Worm (Caenorhabditis elegans) whole organism, L3 larva: ENCODE data around the gene qua-1.

Experiments
- R02D3.7 ChIP-seq: fragments of 150-350 bp; optimal IDR thresholded peaks from 2 replicates; lab custom pipeline; 2014; ENCODE audit warnings: missing biosample characterization, missing genetic modification characterization
- ZK546.5 ChIP-seq: sonication (generic microtip); optimal IDR thresholded peaks from 2 replicates; lab custom pipeline; 2017; ENCODE audit warnings: missing biosample characterization, missing genetic modification characterization
- aly-2 ChIP-seq: fragments of 150-350 bp; optimal IDR thresholded peaks from 2 replicates; lab custom pipeline; 2014; ENCODE audit warnings: missing biosample characterization, missing genetic modification characterization
- ama-1 ChIP-seq: fragments of 150-350 bp; optimal IDR thresholded peaks from 2 replicates; lab custom pipeline; 2018
- ceh-16 ChIP-seq: sonication (generic microtip); optimal IDR thresholded peaks from 2 replicates; lab custom pipeline; 2017; ENCODE audit warnings: missing biosample characterization, missing genetic modification characterization
- ceh-28 ChIP-seq: fragments of 150-350 bp; optimal IDR thresholded peaks from 2 replicates; lab custom pipeline; 2014; ENCODE audit warnings: missing biosample characterization, missing genetic modification reagents, missing genetic modification characterization
- ceh-82 ChIP-seq: fragments of 150-350 bp; optimal IDR thresholded peaks from 2 replicates; lab custom pipeline; 2014; ENCODE audit warnings: missing biosample characterization, missing genetic modification characterization
- egl-27 ChIP-seq: sonication (generic microtip); optimal IDR thresholded peaks from 4 replicates; lab custom pipeline; 2017; ENCODE audit warnings: missing biosample characterization, missing genetic modification reagents, missing genetic modification characterization
- elt-2 ChIP-seq: sonication (generic microtip); optimal IDR thresholded peaks from 2 replicates; lab custom pipeline; 2016; ENCODE audit warnings: missing genetic modification reagents, mild to moderate bottlenecking, missing genetic modification characterization, missing compliant biosample characterization
- elt-3 ChIP-seq, 3 experiments: fragments of 150-350 bp in 1 of 3; sonication (generic microtip) in 2 of 3; optimal IDR thresholded peaks; 2 replicates in 2 of 3; 4 replicates in 1 of 3; lab custom pipeline; 2014 to 2017; ENCODE audit warnings: missing biosample characterization in 3 of 3, missing genetic modification characterization in 3 of 3
- eor-1 ChIP-seq, 2 experiments: fragments of 150-350 bp; optimal IDR thresholded peaks; 2 replicates each; lab custom pipeline; 2014 to 2018; ENCODE audit warnings: missing biosample characterization in 2 of 2, missing genetic modification characterization in 2 of 2
- fkh-10 ChIP-seq: sonication (generic microtip); optimal IDR thresholded peaks from 2 replicates; lab custom pipeline; 2017; ENCODE audit warnings: missing biosample characterization, missing genetic modification reagents, missing genetic modification characterization
- fkh-2 ChIP-seq: fragments of 150-350 bp; optimal IDR thresholded peaks from 2 replicates; lab custom pipeline; 2014; ENCODE audit warnings: missing biosample characterization, missing genetic modification reagents, missing genetic modification characterization
- hmg-11 ChIP-seq: sonication (generic microtip); optimal IDR thresholded peaks from 2 replicates; lab custom pipeline; 2016; ENCODE audit warnings: missing genetic modification characterization, missing compliant biosample characterization
- jun-1 ChIP-seq: fragments of 150-350 bp; optimal IDR thresholded peaks from 2 replicates; lab custom pipeline; 2014; ENCODE audit warnings: missing biosample characterization, missing genetic modification reagents, missing genetic modification characterization
- lin-15B ChIP-seq: fragments of 150-350 bp; optimal IDR thresholded peaks from 2 replicates; lab custom pipeline; 2014; ENCODE audit warnings: missing biosample characterization, missing genetic modification characterization
- lin-39 ChIP-seq: fragments of 150-350 bp; optimal IDR thresholded peaks from 2 replicates; lab custom pipeline; 2018; ENCODE audit warnings: missing biosample characterization, missing genetic modification reagents, missing genetic modification characterization
- lsy-12 ChIP-seq: sonication (generic microtip); optimal IDR thresholded peaks from 2 replicates; lab custom pipeline; 2016; ENCODE audit warnings: mild to moderate bottlenecking, missing genetic modification characterization, missing compliant biosample characterization
- mdl-1 ChIP-seq: fragments of 150-350 bp; optimal IDR thresholded peaks from 2 replicates; lab custom pipeline; 2014; ENCODE audit warnings: missing biosample characterization, missing genetic modification characterization
- nfya-1 ChIP-seq: sonication (generic microtip); optimal IDR thresholded peaks from 2 replicates; lab custom pipeline; 2017; ENCODE audit warnings: missing genetic modification characterization, mild to moderate bottlenecking, missing compliant biosample characterization, antibody characterized with exemption, moderate library complexity; ENCODE audit not compliant: insufficient read depth
- nhr-11 ChIP-seq: fragments of 150-350 bp; optimal IDR thresholded peaks from 2 replicates; lab custom pipeline; 2014; ENCODE audit warnings: missing biosample characterization, missing genetic modification characterization
- nhr-23 ChIP-seq: fragments of 150-350 bp; optimal IDR thresholded peaks from 2 replicates; lab custom pipeline; 2014; ENCODE audit warnings: missing biosample characterization, missing genetic modification reagents, missing genetic modification characterization
- nhr-25 ChIP-seq: sonication (generic microtip); optimal IDR thresholded peaks from 2 replicates; lab custom pipeline; 2017; ENCODE audit warnings: missing biosample characterization, missing genetic modification characterization
- nhr-28 ChIP-seq: fragments of 150-350 bp; optimal IDR thresholded peaks from 2 replicates; lab custom pipeline; 2014; ENCODE audit warnings: missing biosample characterization, missing genetic modification characterization
- nhr-43 ChIP-seq: sonication (generic microtip); optimal IDR thresholded peaks from 2 replicates; lab custom pipeline; 2016; ENCODE audit warnings: mild to moderate bottlenecking, missing genetic modification characterization, missing compliant biosample characterization; ENCODE audit not compliant: poor library complexity, severe bottlenecking
- nhr-67 ChIP-seq: fragments of 150-350 bp; optimal IDR thresholded peaks from 2 replicates; lab custom pipeline; 2014; ENCODE audit warnings: missing biosample characterization, missing genetic modification characterization
- pha-4 ChIP-seq: fragments of 150-350 bp; optimal IDR thresholded peaks from 2 replicates; lab custom pipeline; 2014; ENCODE audit warnings: missing biosample characterization, missing genetic modification reagents, missing genetic modification characterization
- pqm-1 ChIP-seq: fragments of 150-350 bp; optimal IDR thresholded peaks from 2 replicates; lab custom pipeline; 2017; ENCODE audit warnings: missing biosample characterization, missing genetic modification characterization, inconsistent platforms
- sea-2 ChIP-seq: fragments of 150-350 bp; sonication (generic microtip); optimal IDR thresholded peaks from 4 replicates; lab custom pipeline; 2014; ENCODE audit warnings: missing biosample characterization, missing genetic modification reagents, missing genetic modification characterization
- unc-39 ChIP-seq: sonication (generic microtip); optimal IDR thresholded peaks from 4 replicates; lab custom pipeline; 2017; ENCODE audit warnings: missing biosample characterization, missing genetic modification characterization
- unc-62 ChIP-seq: fragments of 150-350 bp; sonication (generic microtip); optimal IDR thresholded peaks from 4 replicates; lab custom pipeline; 2014; ENCODE audit warnings: missing biosample characterization, missing genetic modification reagents, missing genetic modification characterization
- zag-1 ChIP-seq: fragments of 150-350 bp; optimal IDR thresholded peaks from 2 replicates; lab custom pipeline; 2014; ENCODE audit warnings: missing biosample characterization, missing genetic modification characterization
- ztf-11 ChIP-seq: fragments of 150-350 bp; optimal IDR thresholded peaks from 2 replicates; lab custom pipeline; 2014; ENCODE audit warnings: missing biosample characterization, missing genetic modification characterization
- ztf-4 ChIP-seq: fragments of 150-350 bp; optimal IDR thresholded peaks from 2 replicates; lab custom pipeline; 2014; ENCODE audit warnings: missing biosample characterization, missing genetic modification characterization

qua-1 gene

ce11 chrII:8173449-8173848 is 25.2 kb upstream of the qua-1 start, which contains the start of the genes decr-1.3 and T05C12.1:
decr-1.3 (minus strand) TSS chrII:8173549.
T05C12.1 (plus strand) TSS chrII:8173680.
- TF ChIP-seq nfya-1 (tag; lab: Kevin White, UChicago) (no peak), pha-4 (tag; lab: Kevin White, UChicago) (no peak), lsy-12 (tag; lab: Kevin White, UChicago) (no peak), nhr-43 (tag; lab: Kevin White, UChicago) (no peak), jun-1 (tag; lab: Kevin White, UChicago) (no peak), ztf-11 (tag; lab: Kevin White, UChicago) (no peak), aly-2 (tag; lab: Kevin White, UChicago) (no peak), eor-1 (tag; optimal IDR thresholded peaks at IDR 0.05; lab: Kevin White, UChicago) (no peak), elt-2 (tag; lab: Kevin White, UChicago) (no peak), ztf-4 (tag; lab: Kevin White, UChicago) (no peak), unc-62 (no peak), elt-3 (tag; optimal IDR thresholded peaks at IDR 0.05; lab: Kevin White, UChicago) (no peak), hmg-11 (tag; lab: Kevin White, UChicago) (no peak), ceh-82 (tag; lab: Kevin White, UChicago) (no peak), nhr-23 (no peak), R02D3.7 (tag; lab: Kevin White, UChicago) (no peak), ceh-28 (tag; lab: Kevin White, UChicago) (no peak), mdl-1 (no peak), ama-1 (lab: Kevin White, UChicago) (no peak), sea-2 (GFP tag; lab: Kevin White, UChicago) (no peak)
- TF ChIP-seq, all 47 proteins: peak for 0

- TF ChIP-seq sea-2 (GFP tag; lab: Kevin White, UChicago) (no peak), pqm-1 (tag; lab: Kevin White, UChicago) (no peak), ceh-28 (tag; lab: Kevin White, UChicago) (no peak), eor-1 (tag; optimal IDR thresholded peaks at IDR 0.05; lab: Kevin White, UChicago) (no peak)
Measured at ce11 chrII:8174148-8174547, 24.5 kb upstream of the qua-1 start.

- no peak for TF ChIP-seq zag-1 (tag; lab: Kevin White, UChicago)
- TF ChIP-seq, all 47 proteins: peak for 0
Measured at ce11 chrII:8177095-8177494, 21.5 kb upstream of the qua-1 start, which contains the start of gene acr-14. acr-14 (minus strand) TSS chrII:8177195.

- TF ChIP-seq nhr-11 (tag; lab: Kevin White, UChicago) (no peak), pha-4 (tag; lab: Kevin White, UChicago) (no peak), nhr-25 (no peak), ztf-4 (tag; lab: Kevin White, UChicago) (no peak), unc-62 (no peak), ama-1 (lab: Kevin White, UChicago) (no peak), R02D3.7 (tag; lab: Kevin White, UChicago) (no peak), unc-39 (tag; lab: Kevin White, UChicago) (no peak), pqm-1 (tag; lab: Kevin White, UChicago) (no peak), nhr-28 (tag; lab: Kevin White, UChicago) (no peak), lin-15B (no peak)
Measured at ce11 chrII:8178614-8179013, 20.0 kb upstream of the qua-1 start.

- no peak for TF ChIP-seq lin-39 (tag; lab: Kevin White, UChicago)
- no peak for TF ChIP-seq fkh-10 (GFP tag; lab: Kevin White, UChicago)
- TF ChIP-seq nhr-67 = no peak
Measured at ce11 chrII:8180281-8180680, 18.3 kb upstream of the qua-1 start, which contains the start of gene T05C12.4. T05C12.4 (minus strand) TSS chrII:8180381.

ce11 chrII:8181437-8181836 is 17.2 kb upstream of the qua-1 start, which contains the start of gene dylt-3:
dylt-3 (plus strand) TSS chrII:8181737.
- TF ChIP-seq nhr-25 = no peak
- no peak for TF ChIP-seq fkh-2 (tag; lab: Kevin White, UChicago)
- TF ChIP-seq lin-39 (tag; lab: Kevin White, UChicago) = no peak
- TF ChIP-seq unc-62 = no peak
- no peak for TF ChIP-seq elt-2 (tag; lab: Kevin White, UChicago)
- TF ChIP-seq mdl-1 = no peak
- no peak for TF ChIP-seq ceh-16 (tag; lab: Kevin White, UChicago)
- no peak for TF ChIP-seq egl-27 (tag; lab: Kevin White, UChicago)
- TF ChIP-seq ZK546.5 = no peak
- no peak for TF ChIP-seq lsy-12 (tag; lab: Kevin White, UChicago)
